Worm (Caenorhabditis elegans): ENCODE data around the gene lgc-10.

lgc-10 gene

DNA sequence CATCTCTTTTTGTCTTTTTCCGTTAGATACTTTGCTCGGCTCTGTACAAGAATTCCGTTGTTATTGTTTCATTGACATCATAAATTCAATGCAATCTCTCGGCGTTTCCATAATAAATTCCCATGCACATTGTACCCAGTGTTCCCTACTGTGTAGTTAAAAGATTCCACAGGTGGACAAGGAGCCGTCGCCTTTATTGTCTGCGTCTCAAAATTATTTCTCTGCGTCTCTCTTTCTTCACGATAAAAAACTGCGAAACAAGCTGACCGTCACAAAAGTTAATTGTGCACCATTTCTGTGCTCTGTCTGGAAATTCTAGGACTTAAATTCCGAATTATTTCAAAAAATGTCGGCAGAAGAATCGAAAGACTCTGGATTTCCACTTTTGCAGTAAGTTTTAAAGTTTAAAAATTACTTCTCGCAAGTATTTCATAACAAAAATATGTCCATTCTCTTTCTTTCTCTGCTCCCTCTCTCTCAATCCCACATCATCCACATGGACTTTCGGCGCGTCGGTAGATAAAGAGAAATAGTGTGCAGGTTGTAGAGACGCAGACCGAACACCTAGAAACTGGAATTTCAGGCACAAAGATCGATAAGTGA is 15.3 kb downstream of the lgc-10 start:
- no peak for TF ChIP-seq sea-1 (GFP tag; conservative IDR thresholded peaks at IDR 0.05)
- TF ChIP-seq hmg-4 (GFP tag; optimal IDR thresholded peaks at IDR 0.05): no peak
- no peak for TF ChIP-seq flt-1 (GFP tag; IDR thresholded peaks at IDR 0.05)
- no peak for TF ChIP-seq tbx-37 (GFP tag; conservative IDR thresholded peaks at IDR 0.05)
- no peak for TF ChIP-seq scrt-1 (GFP tag; IDR thresholded peaks at IDR 0.05)
- TF ChIP-seq F13C5.2 (tag; optimal IDR thresholded peaks at IDR 0.05): no peak
- no peak for TF ChIP-seq tbx-11 (GFP tag; IDR thresholded peaks at IDR 0.05)
- TF ChIP-seq hmbx-1 (tag; optimal IDR thresholded peaks at IDR 0.05): no peak
- no peak for TF ChIP-seq B0310.2 (tag; optimal IDR thresholded peaks at IDR 0.05)
- TF ChIP-seq ceh-13 (GFP tag; optimal IDR thresholded peaks at IDR 0.05): no peak
- TF ChIP-seq pes-1 (GFP tag; IDR thresholded peaks at IDR 0.05): no peak
- TF ChIP-seq ets-7 (tag; optimal IDR thresholded peaks at IDR 0.05): no peak
- no peak for TF ChIP-seq tra-4 (tag; optimal IDR thresholded peaks at IDR 0.05)
- TF ChIP-seq ama-1 (optimal IDR thresholded peaks at IDR 0.05): no peak
- no peak for TF ChIP-seq hnd-1 (tag; optimal IDR thresholded peaks at IDR 0.05)
- TF ChIP-seq ceh-36 (tag; optimal IDR thresholded peaks at IDR 0.05): no peak
- TF ChIP-seq aly-1 (tag; optimal IDR thresholded peaks at IDR 0.05): no peak

DNA sequence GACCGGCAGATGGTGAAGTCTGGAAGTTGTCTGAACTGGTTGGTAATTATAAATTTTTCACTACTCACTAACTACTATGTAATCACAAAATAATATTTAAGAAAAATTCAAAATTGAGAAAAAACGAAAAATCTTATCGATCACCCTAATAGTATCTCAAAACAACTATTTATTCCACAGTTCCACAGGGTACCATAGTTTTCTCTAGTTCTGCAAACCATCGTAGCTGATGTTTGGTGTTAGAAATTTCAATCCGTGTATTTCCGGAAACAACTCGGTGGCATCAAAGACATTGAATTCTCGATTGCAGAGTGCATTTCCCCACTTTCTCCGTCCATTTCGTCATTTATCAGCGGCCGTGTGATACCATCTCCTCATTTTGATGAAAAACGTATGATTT is 15.8 kb downstream of the lgc-10 start, which contains the start of gene Y73B6BL.31:
Y73B6BL.31 (plus strand) TSS at position 301 of the 400 bp plus-strand sequence.
- TF ChIP-seq ceh-13 (GFP tag; optimal IDR thresholded peaks at IDR 0.05) (no peak), hnd-1 (tag; optimal IDR thresholded peaks at IDR 0.05) (no peak), hmbx-1 (tag; optimal IDR thresholded peaks at IDR 0.05) (no peak), pes-1 (GFP tag; IDR thresholded peaks at IDR 0.05) (no peak), F13C5.2 (tag; optimal IDR thresholded peaks at IDR 0.05) (no peak)

DNA sequence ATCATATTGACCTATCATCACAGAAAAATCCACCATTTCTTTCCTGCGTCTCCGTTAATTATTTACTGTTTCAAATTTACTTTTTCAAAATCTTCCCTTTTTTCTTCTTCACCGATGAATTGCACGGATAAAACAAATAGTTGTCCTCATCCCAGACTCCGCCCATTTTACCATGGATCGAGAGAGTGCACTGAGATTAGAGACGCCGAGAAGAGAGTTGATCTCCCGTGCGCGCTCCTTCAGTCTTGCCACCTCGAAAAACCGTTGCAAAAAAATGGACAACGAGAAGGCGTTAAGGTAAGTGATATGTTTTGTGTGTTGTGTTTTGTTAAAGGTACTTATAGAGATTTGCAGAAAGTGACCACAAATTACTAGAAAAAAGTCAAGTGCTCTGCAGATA is 19.3 kb downstream of the lgc-10 start, which contains the start of gene dlc-5:
dlc-5 (plus strand) TSS at position 154 of the 400 bp plus-strand sequence.
- no peak for TF ChIP-seq aly-1 (tag; optimal IDR thresholded peaks at IDR 0.05)
- TF ChIP-seq B0310.2 (tag; optimal IDR thresholded peaks at IDR 0.05): no peak
- no peak for TF ChIP-seq hnd-1 (tag; optimal IDR thresholded peaks at IDR 0.05)
- TF ChIP-seq sea-1 (GFP tag; conservative IDR thresholded peaks at IDR 0.05): no peak
- TF ChIP-seq tra-4 (tag; optimal IDR thresholded peaks at IDR 0.05): no peak
- no peak for TF ChIP-seq flt-1 (GFP tag; IDR thresholded peaks at IDR 0.05)
- no peak for TF ChIP-seq tbx-37 (GFP tag; conservative IDR thresholded peaks at IDR 0.05)
- no peak for TF ChIP-seq F13C5.2 (tag; optimal IDR thresholded peaks at IDR 0.05)
- TF ChIP-seq hmbx-1 (tag; optimal IDR thresholded peaks at IDR 0.05): no peak
- no peak for TF ChIP-seq pes-1 (GFP tag; IDR thresholded peaks at IDR 0.05)

DNA sequence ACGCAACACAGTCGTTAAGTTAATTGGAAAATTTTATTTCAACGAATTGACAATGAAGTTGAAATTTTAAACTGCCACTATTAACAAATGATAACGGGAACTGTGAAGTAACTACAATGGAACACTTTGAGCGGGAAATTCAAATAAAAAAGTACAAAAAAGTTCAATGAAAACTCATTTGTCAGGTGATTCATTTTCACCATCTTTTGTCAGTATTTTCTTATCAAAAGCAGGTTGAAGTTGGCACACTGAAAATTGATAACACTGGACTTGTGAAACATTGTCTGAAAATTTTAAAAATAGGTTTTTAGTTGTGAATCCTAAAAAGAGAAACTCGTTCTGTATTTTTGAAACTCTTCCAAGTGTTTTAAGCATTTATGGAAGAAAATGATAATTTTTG is 23.9 kb downstream of the lgc-10 start:
- TF ChIP-seq F13C5.2 (tag; optimal IDR thresholded peaks at IDR 0.05) (no peak), flt-1 (GFP tag; IDR thresholded peaks at IDR 0.05) (no peak), sea-1 (GFP tag; conservative IDR thresholded peaks at IDR 0.05) (no peak), tra-4 (tag; optimal IDR thresholded peaks at IDR 0.05) (no peak), pes-1 (GFP tag; IDR thresholded peaks at IDR 0.05) (no peak), tbx-11 (GFP tag; IDR thresholded peaks at IDR 0.05) (no peak), ceh-13 (GFP tag; optimal IDR thresholded peaks at IDR 0.05) (no peak), ets-7 (tag; optimal IDR thresholded peaks at IDR 0.05) (no peak)

DNA sequence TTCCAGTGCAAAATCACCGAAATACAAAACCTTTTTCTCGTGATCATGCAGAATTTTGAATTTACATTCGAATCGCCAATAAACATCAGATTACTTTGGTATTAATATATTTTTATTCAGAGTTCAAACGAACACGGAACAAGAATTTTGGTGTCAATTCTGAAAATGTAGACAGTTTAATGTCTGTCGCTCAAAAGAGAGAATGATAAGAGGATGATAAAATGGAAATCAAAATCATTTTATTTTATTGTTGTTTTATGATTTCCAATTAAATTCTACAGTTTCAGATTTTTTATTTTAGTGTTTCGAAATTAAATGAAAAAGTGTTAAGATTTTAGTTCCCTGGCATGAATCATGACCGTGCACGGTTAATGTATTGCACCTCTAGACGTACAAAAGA is 25.0 kb downstream of the lgc-10 start:
- TF ChIP-seq flt-1 (GFP tag; IDR thresholded peaks at IDR 0.05): no peak
- no peak for TF ChIP-seq B0310.2 (tag; optimal IDR thresholded peaks at IDR 0.05)
- TF ChIP-seq tra-4 (tag; optimal IDR thresholded peaks at IDR 0.05): no peak
- no peak for TF ChIP-seq ceh-13 (GFP tag; optimal IDR thresholded peaks at IDR 0.05)
- no peak for TF ChIP-seq pes-1 (GFP tag; IDR thresholded peaks at IDR 0.05)
- no peak for TF ChIP-seq F13C5.2 (tag; optimal IDR thresholded peaks at IDR 0.05)
- TF ChIP-seq tbx-37 (GFP tag; conservative IDR thresholded peaks at IDR 0.05): no peak
- no peak for TF ChIP-seq ceh-36 (tag; optimal IDR thresholded peaks at IDR 0.05)
- no peak for TF ChIP-seq ama-1 (optimal IDR thresholded peaks at IDR 0.05)
- no peak for TF ChIP-seq scrt-1 (GFP tag; IDR thresholded peaks at IDR 0.05)
- TF ChIP-seq aly-1 (tag; optimal IDR thresholded peaks at IDR 0.05): no peak
- no peak for TF ChIP-seq hmg-4 (GFP tag; optimal IDR thresholded peaks at IDR 0.05)
- no peak for TF ChIP-seq hmbx-1 (tag; optimal IDR thresholded peaks at IDR 0.05)
- TF ChIP-seq sea-1 (GFP tag; conservative IDR thresholded peaks at IDR 0.05): no peak

DNA sequence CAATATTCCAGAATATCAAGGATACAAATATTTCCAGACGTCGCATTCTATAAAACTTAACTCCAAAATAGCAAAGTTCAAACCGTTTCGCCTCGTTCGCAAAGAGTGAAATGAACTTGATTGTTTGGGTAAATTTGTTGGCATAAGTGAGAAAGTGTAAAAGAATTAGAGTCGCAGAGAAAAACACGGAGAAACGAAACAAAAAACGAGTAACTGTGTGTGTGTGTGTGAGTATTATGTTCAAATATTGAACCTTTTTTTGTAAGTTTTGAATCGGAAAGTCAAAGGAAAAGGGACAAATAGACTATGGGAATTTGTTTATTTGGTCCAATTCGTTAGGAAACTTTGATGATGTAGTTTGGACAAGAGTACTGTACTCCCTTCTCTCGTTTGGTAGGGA is 25.8 kb downstream of the lgc-10 start, which contains the start of gene acp-7:
acp-7 (minus strand) TSS at position 101 of the 400 bp plus-strand sequence.
- TF ChIP-seq ama-1 (optimal IDR thresholded peaks at IDR 0.05): no peak
- no peak for TF ChIP-seq pes-1 (GFP tag; IDR thresholded peaks at IDR 0.05)
- no peak for TF ChIP-seq ceh-13 (GFP tag; optimal IDR thresholded peaks at IDR 0.05)
- TF ChIP-seq aly-1 (tag; optimal IDR thresholded peaks at IDR 0.05): no peak
- no peak for TF ChIP-seq tbx-37 (GFP tag; conservative IDR thresholded peaks at IDR 0.05)
- no peak for TF ChIP-seq tra-4 (tag; optimal IDR thresholded peaks at IDR 0.05)
- no peak for TF ChIP-seq tbx-11 (GFP tag; IDR thresholded peaks at IDR 0.05)
- no peak for TF ChIP-seq scrt-1 (GFP tag; IDR thresholded peaks at IDR 0.05)
- no peak for TF ChIP-seq sea-1 (GFP tag; conservative IDR thresholded peaks at IDR 0.05)
- TF ChIP-seq hmbx-1 (tag; optimal IDR thresholded peaks at IDR 0.05): no peak
- TF ChIP-seq flt-1 (GFP tag; IDR thresholded peaks at IDR 0.05): no peak

DNA sequence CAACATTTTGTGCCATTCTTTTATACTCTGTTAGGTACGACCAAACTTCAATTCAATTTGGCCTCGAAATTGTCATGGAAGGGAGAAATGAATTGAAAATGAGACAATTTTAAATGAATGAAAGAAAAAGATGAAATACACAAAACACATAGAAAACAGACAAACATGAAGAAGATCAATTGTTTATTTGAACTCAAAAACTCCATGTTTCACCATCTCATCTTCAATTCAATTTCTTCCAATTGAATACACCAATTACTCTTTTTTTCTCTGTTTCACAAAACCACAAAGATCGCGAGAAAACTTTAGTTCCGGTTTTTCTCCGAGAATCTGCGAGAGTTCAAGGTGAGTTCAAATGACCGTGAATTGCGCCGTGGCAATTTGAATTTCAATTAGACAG is 30.1 kb downstream of the lgc-10 start:
- no peak for TF ChIP-seq F13C5.2 (tag; optimal IDR thresholded peaks at IDR 0.05)
- no peak for TF ChIP-seq ceh-13 (GFP tag; optimal IDR thresholded peaks at IDR 0.05)
- no peak for TF ChIP-seq tbx-11 (GFP tag; IDR thresholded peaks at IDR 0.05)
- TF ChIP-seq flt-1 (GFP tag; IDR thresholded peaks at IDR 0.05): no peak
- TF ChIP-seq scrt-1 (GFP tag; IDR thresholded peaks at IDR 0.05): no peak
- TF ChIP-seq ceh-36 (tag; optimal IDR thresholded peaks at IDR 0.05): no peak
- TF ChIP-seq hmbx-1 (tag; optimal IDR thresholded peaks at IDR 0.05): no peak
